Worm (Caenorhabditis elegans) whole organism, L1 larva: ENCODE data around the gene F26G1.5.

Experiments used
- alr-1 ChIP-seq: fragments of 200-800 bp; sonication (Bioruptor generic); optimal IDR thresholded peaks from 2 replicates; lab custom pipeline; 2018; ENCODE audit warnings: borderline replicate concordance, mild to moderate bottlenecking, missing genetic modification characterization, missing compliant biosample characterization
- ceh-82 ChIP-seq, 3 experiments: fragments of 150-350 bp in 1 of 3; sonication (generic microtip) in 2 of 3; optimal IDR thresholded peaks; 2 replicates each; lab custom pipeline; 2014 to 2017; ENCODE audit warnings: missing biosample characterization in 3 of 3, missing genetic modification characterization in 3 of 3
- fos-1 ChIP-seq: fragments of 150-350 bp; optimal IDR thresholded peaks from 2 replicates; lab custom pipeline; 2014; ENCODE audit warnings: missing biosample characterization, missing genetic modification characterization
- hlh-17 ChIP-seq: fragments of 200-800 bp; sonication (Bioruptor generic); optimal IDR thresholded peaks from 2 replicates; lab custom pipeline; 2018; ENCODE audit warnings: missing genetic modification characterization, mild to moderate bottlenecking, missing compliant biosample characterization, moderate library complexity, borderline replicate concordance
- nhr-20 ChIP-seq: sonication (generic microtip); optimal IDR thresholded peaks from 2 replicates; lab custom pipeline; 2016; ENCODE audit warnings: mild to moderate bottlenecking, missing genetic modification characterization, missing compliant biosample characterization
- unc-62 ChIP-seq: fragments of 150-350 bp; optimal IDR thresholded peaks from 2 replicates; lab custom pipeline; 2014; ENCODE audit warnings: missing biosample characterization, missing genetic modification reagents, missing genetic modification characterization

- TF ChIP-seq unc-62 (GFP tag; lab: Kevin White, UChicago) (no peak), hlh-17 (no peak), alr-1 (tag; lab: Kevin White, UChicago) (no peak), fos-1 (tag; lab: Kevin White, UChicago) (no peak), ceh-82 (tag; optimal IDR thresholded peaks at IDR 0.05; lab: Kevin White, UChicago) (no peak), nhr-20 (tag; lab: Kevin White, UChicago) (no peak)
Observed at ce11 chrII:4786181-4786580, 15.0 kb upstream of the F26G1.5 start, which contains the start of gene msp-3.
